Fruit fly (Drosophila melanogaster) whole organism, embryonic: ENCODE results near the gene CG15365.

ENCODE experiments used
- Adf1 ChIP-seq: fragments of 200-800 bp; sonication (Bioruptor generic); IDR thresholded peaks from 2 replicates; pipeline ENCODE4 v1.3.6; 2022; ENCODE audit warnings: missing biosample characterization, missing genetic modification characterization
- Bgb ChIP-seq: fragments of 200-800 bp; sonication (Bioruptor generic); IDR thresholded peaks from 2 replicates; pipeline ENCODE4 v1.3.6; 2022; ENCODE audit warnings: missing biosample characterization, missing genetic modification characterization; ENCODE audit not compliant: partially characterized antibody
- CG11696 ChIP-seq: fragments of 200-800 bp; sonication (Bioruptor generic); IDR thresholded peaks from 2 replicates; pipeline ENCODE4 v1.3.6; 2022; ENCODE audit warnings: missing biosample characterization, missing genetic modification characterization
- CG12104 ChIP-seq: fragments of 200-800 bp; sonication (Bioruptor generic); optimal IDR thresholded peaks from 3 replicates; lab custom pipeline; 2016; ENCODE audit warnings: missing biosample characterization, missing genetic modification characterization
- CG13287 ChIP-seq: fragments of 200-800 bp; sonication (Bioruptor generic); IDR thresholded peaks from 2 replicates; pipeline ENCODE4 v1.3.6; 2022; ENCODE audit warnings: missing biosample characterization, missing genetic modification characterization; ENCODE audit not compliant: partially characterized antibody
- CG14667 ChIP-seq: fragments of 200-800 bp; sonication (Bioruptor generic); IDR thresholded peaks from 2 replicates; pipeline ENCODE4 v1.3.6; 2022; ENCODE audit warnings: missing biosample characterization, missing genetic modification characterization
- CG15269 ChIP-seq: fragments of 200-800 bp; sonication (Bioruptor generic); optimal IDR thresholded peaks from 2 replicates; lab custom pipeline; 2018; ENCODE audit warnings: missing biosample characterization, mild to moderate bottlenecking, missing genetic modification characterization, moderate library complexity
- CG15696 ChIP-seq: fragments of 200-800 bp; sonication (Bioruptor generic); optimal IDR thresholded peaks from 2 replicates; lab custom pipeline; 2019; ENCODE audit warnings: missing biosample characterization, mild to moderate bottlenecking, missing genetic modification characterization, moderate library complexity
- CG16813 ChIP-seq: fragments of 200-800 bp; sonication (Bioruptor generic); IDR thresholded peaks from 3 replicates; pipeline ENCODE4 v1.3.6; 2022; ENCODE audit warnings: missing biosample characterization, missing genetic modification characterization; ENCODE audit not compliant: partially characterized antibody
- CG17359 ChIP-seq: fragments of 200-800 bp; sonication (Bioruptor generic); optimal IDR thresholded peaks from 3 replicates; lab custom pipeline; 2018; ENCODE audit warnings: missing biosample characterization, mild to moderate bottlenecking, missing genetic modification characterization, moderate library complexity
- CG17361 ChIP-seq: fragments of 200-800 bp; sonication (Bioruptor generic); IDR thresholded peaks from 3 replicates; pipeline ENCODE4 v1.3.6; 2022; ENCODE audit warnings: missing biosample characterization, missing genetic modification characterization
- CG18476 ChIP-seq: fragments of 200-800 bp; sonication (Bioruptor generic); optimal IDR thresholded peaks from 2 replicates; lab custom pipeline; 2016; ENCODE audit warnings: missing biosample characterization, mild to moderate bottlenecking, missing genetic modification characterization
- CG2712 ChIP-seq: fragments of 200-800 bp; optimal IDR thresholded peaks from 3 replicates; lab custom pipeline; 2019; ENCODE audit warnings: missing biosample characterization, mild to moderate bottlenecking, missing genetic modification characterization, moderate library complexity
- CG31388 ChIP-seq: fragments of 200-800 bp; sonication (Bioruptor generic); optimal IDR thresholded peaks from 2 replicates; lab custom pipeline; 2016; ENCODE audit warnings: missing biosample characterization, missing genetic modification characterization
- CG32767 ChIP-seq: fragments of 200-800 bp; sonication (Bioruptor generic); IDR thresholded peaks from 2 replicates; pipeline ENCODE4 v1.3.6; 2022; ENCODE audit warnings: missing biosample characterization, missing genetic modification characterization
- CG42726 ChIP-seq: fragments of 200-800 bp; sonication (Bioruptor generic); IDR thresholded peaks from 2 replicates; pipeline ENCODE4 v1.3.6; 2022; ENCODE audit warnings: missing biosample characterization, missing genetic modification characterization; ENCODE audit not compliant: partially characterized antibody
- CG8924 ChIP-seq: fragments of 200-800 bp; optimal IDR thresholded peaks from 3 replicates; lab custom pipeline; 2019; ENCODE audit warnings: missing biosample characterization, mild to moderate bottlenecking, missing genetic modification characterization, moderate library complexity
- CG9932 ChIP-seq: fragments of 200-800 bp; sonication (Bioruptor generic); IDR thresholded peaks from 2 replicates; pipeline ENCODE4 v1.3.6; 2022; ENCODE audit warnings: missing biosample characterization, missing genetic modification characterization
- Drgx ChIP-seq: fragments of 200-800 bp; sonication (Bioruptor generic); IDR thresholded peaks from 2 replicates; pipeline ENCODE4 v1.3.6; 2022; ENCODE audit warnings: missing biosample characterization, missing genetic modification characterization
- Ets65A ChIP-seq: fragments of 200-800 bp; sonication (Bioruptor generic); peaks from one replicate; lab custom pipeline; 2016; ENCODE audit warnings: missing biosample characterization, missing genetic modification characterization
- Jarid2 ChIP-seq: fragments of 200-800 bp; sonication (Bioruptor generic); optimal IDR thresholded peaks from 3 replicates; lab custom pipeline; 2017; ENCODE audit warnings: mild to moderate bottlenecking, missing biosample characterization, missing genetic modification reagents, missing genetic modification characterization
- Kr ChIP-seq: fragments of 200-800 bp; sonication (Bioruptor generic); optimal IDR thresholded peaks from 2 replicates; lab custom pipeline; 2017; ENCODE audit warnings: missing biosample characterization, mild to moderate bottlenecking, missing genetic modification characterization
- Mad ChIP-seq: fragments of 200-800 bp; sonication (Bioruptor generic); optimal IDR thresholded peaks from 2 replicates; lab custom pipeline; 2016; ENCODE audit warnings: missing biosample characterization, missing genetic modification characterization
- Med ChIP-seq: fragments of 200-800 bp; sonication (Bioruptor generic); peaks from one replicate; lab custom pipeline; 2016; ENCODE audit warnings: missing biosample characterization, missing genetic modification characterization, mild to moderate bottlenecking, inconsistent platforms, moderate library complexity
- Myb ChIP-seq: fragments of 200-800 bp; sonication (Bioruptor generic); optimal IDR thresholded peaks from 2 replicates; lab custom pipeline; 2016; ENCODE audit warnings: missing biosample characterization, missing genetic modification characterization
- NC2α ChIP-seq: fragments of 200-800 bp; sonication (Bioruptor generic); optimal IDR thresholded peaks from 2 replicates; lab custom pipeline; 2016; ENCODE audit warnings: missing biosample characterization, missing genetic modification characterization
- NFAT ChIP-seq: fragments of 200-800 bp; sonication (Bioruptor generic); IDR thresholded peaks from 2 replicates; pipeline ENCODE4 v1.3.6; 2022; ENCODE audit warnings: missing biosample characterization, missing genetic modification characterization
- Side ChIP-seq: fragments of 200-800 bp; sonication (Bioruptor generic); optimal IDR thresholded peaks from 2 replicates; lab custom pipeline; 2016; ENCODE audit warnings: missing biosample characterization, missing genetic modification characterization
- Sox102F ChIP-seq: fragments of 200-800 bp; sonication (Bioruptor generic); optimal IDR thresholded peaks from 2 replicates; lab custom pipeline; 2018; ENCODE audit warnings: missing biosample characterization, mild to moderate bottlenecking, missing genetic modification characterization, moderate library complexity
- Sry-β ChIP-seq: fragments of 200-800 bp; sonication (Bioruptor generic); optimal IDR thresholded peaks from 2 replicates; lab custom pipeline; 2018; ENCODE audit warnings: missing biosample characterization, mild to moderate bottlenecking, missing genetic modification characterization, moderate library complexity
- Vsx1 ChIP-seq: fragments of 200-800 bp; sonication (Bioruptor generic); optimal IDR thresholded peaks from 2 replicates; lab custom pipeline; 2017; ENCODE audit warnings: missing biosample characterization, mild to moderate bottlenecking, missing genetic modification characterization, missing genetic modification reagents
- ara ChIP-seq: fragments of 200-800 bp; sonication (Bioruptor generic); IDR thresholded peaks from 2 replicates; pipeline ENCODE4 v1.3.6; 2022; ENCODE audit warnings: missing biosample characterization, missing genetic modification characterization
- ash1 ChIP-seq: fragments of 200-800 bp; sonication (Bioruptor generic); optimal IDR thresholded peaks from 2 replicates; lab custom pipeline; 2018; ENCODE audit warnings: missing biosample characterization, mild to moderate bottlenecking, missing genetic modification characterization
- br ChIP-seq: fragments of >200 bp; optimal IDR thresholded peaks from 2 replicates; lab custom pipeline; 2017
- chinmo ChIP-seq: fragments of 200-800 bp; sonication (Bioruptor generic); IDR thresholded peaks from 4 replicates; pipeline ENCODE4 v1.3.6; 2022; ENCODE audit warnings: missing biosample characterization, missing genetic modification characterization; ENCODE audit not compliant: partially characterized antibody
- dati ChIP-seq: fragments of 200-800 bp; sonication (Bioruptor generic); IDR thresholded peaks from 2 replicates; pipeline ENCODE4 v1.3.6; 2022; ENCODE audit warnings: missing biosample characterization, missing genetic modification characterization
- dmrt11E ChIP-seq: fragments of 200-800 bp; sonication (Bioruptor generic); optimal IDR thresholded peaks from 3 replicates; lab custom pipeline; 2018; ENCODE audit warnings: missing biosample characterization, mild to moderate bottlenecking, missing genetic modification characterization, moderate library complexity
- gcm2 ChIP-seq: fragments of 200-800 bp; sonication (Bioruptor generic); optimal IDR thresholded peaks from 2 replicates; lab custom pipeline; 2016; ENCODE audit warnings: missing biosample characterization, missing genetic modification characterization
- knrl ChIP-seq: fragments of 200-800 bp; sonication (Bioruptor generic); IDR thresholded peaks from 3 replicates; pipeline ENCODE4 v1.3.6; 2022; ENCODE audit warnings: missing biosample characterization, missing genetic modification characterization; ENCODE audit not compliant: partially characterized antibody
- nom ChIP-seq: fragments of 200-800 bp; sonication (Bioruptor generic); optimal IDR thresholded peaks from 2 replicates; lab custom pipeline; 2017; ENCODE audit warnings: missing biosample characterization, missing genetic modification characterization, mild to moderate bottlenecking, moderate library complexity, missing genetic modification reagents
- pan ChIP-seq, 4 experiments: fragments of >200 bp in 3 of 4; fragments of 200-800 bp in 1 of 4; sonication (Bioruptor generic) in 1 of 4; optimal IDR thresholded peaks in 3 of 4; IDR thresholded peaks in 1 of 4; 2 replicates each; pipeline versions ENCODE4 v1.3.6 to Lab custom; 2017 to 2022; ENCODE audit warnings: missing biosample characterization in 2 of 4, missing genetic modification characterization in 2 of 4, mixed read lengths in 1 of 4
- row ChIP-seq: fragments of 200-800 bp; sonication (Bioruptor generic); IDR thresholded peaks from 3 replicates; pipeline ENCODE4 v1.3.6; 2022; ENCODE audit warnings: missing biosample characterization, missing genetic modification characterization
- sqz ChIP-seq: fragments of 200-800 bp; sonication (Bioruptor generic); optimal IDR thresholded peaks from 3 replicates; lab custom pipeline; 2018; ENCODE audit warnings: missing biosample characterization, mild to moderate bottlenecking, missing genetic modification characterization
- tap ChIP-seq: fragments of 200-800 bp; optimal IDR thresholded peaks from 3 replicates; lab custom pipeline; 2019; ENCODE audit warnings: missing biosample characterization, mild to moderate bottlenecking, missing genetic modification characterization, moderate library complexity
- tio ChIP-seq: fragments of 200-800 bp; sonication (Bioruptor generic); optimal IDR thresholded peaks from 2 replicates; lab custom pipeline; 2017; ENCODE audit warnings: missing biosample characterization, missing genetic modification characterization, inconsistent platforms
- vvl ChIP-seq: fragments of 200-800 bp; sonication (Bioruptor generic); IDR thresholded peaks from 2 replicates; pipeline ENCODE4 v1.3.6; 2022; ENCODE audit warnings: missing biosample characterization, missing genetic modification characterization
- zen ChIP-seq: fragments of 200-800 bp; sonication (Bioruptor generic); optimal IDR thresholded peaks from 3 replicates; lab custom pipeline; 2018; ENCODE audit warnings: missing biosample characterization, mild to moderate bottlenecking, missing genetic modification characterization, moderate library complexity

The CG15365 gene

dm6 chrX:9067754-9068477 lies at the start of gene CG15365:
TSS of gene CG15365 (minus strand) at chrX:9067983.
- TF ChIP-seq CG31388 (no peak), Mad (GFP tag; lab: Kevin White, UChicago) (no peak), CG9932 (GFP tag; lab: Robert Waterston, UW) (0 out of 2 replicates have a peak, but pooled peaks have one; percentile 21), row (GFP tag; lab: Robert Waterston, UW) (peak; percentile 47), zen (tag; lab: Kevin White, UChicago) (no peak), nom (GFP tag; lab: Kevin White, UChicago) (peak; percentile 15), ara (GFP tag; lab: Robert Waterston, UW) (no peak), chinmo (peak; percentile 76; the same call in 3 of the 4 replicates), Vsx1 (GFP tag; lab: Kevin White, UChicago) (no peak), Med (GFP tag; lab: Kevin White, UChicago) (peak; percentile 25), NC2α (no peak), CG8924 (tag; lab: Kevin White, UChicago) (no peak), sqz (GFP tag; lab: Kevin White, UChicago) (peak; percentile 58), CG15696 (tag; lab: Kevin White, UChicago) (no peak), br (lab: Kevin White, UChicago) (no peak), knrl (GFP tag; lab: Robert Waterston, UW) (peak; percentile 32; the same call in 1 of the 3 replicates), pan (optimal IDR thresholded peaks at IDR 0.05; lab: Kevin White, UChicago) (no peak), pan (GFP tag; optimal IDR thresholded peaks at IDR 0.05 in 1 of 2, IDR thresholded peaks at IDR 0.05 in 1 of 2) (peak in 1 of 2 experiments; percentile 32), CG11696 (no peak), CG15269 (peak; percentile 9), CG17361 (GFP tag; lab: Robert Waterston, UW) (0 out of 3 replicates have a peak, but pooled peaks have one; percentile 9), Sry-β (GFP tag; lab: Kevin White, UChicago) (peak; percentile 78), tio (GFP tag; lab: Kevin White, UChicago) (no peak), CG14667 (GFP tag; lab: Robert Waterston, UW) (no peak), CG18476 (GFP tag; lab: Kevin White, UChicago) (no peak), Jarid2 (GFP tag; lab: Kevin White, UChicago) (peak; percentile 82), NFAT (peak; percentile 39), dati (GFP tag; lab: Robert Waterston, UW) (no peak), CG13287 (GFP tag; lab: Robert Waterston, UW) (peak; percentile 11; the same call in 1 of the 2 replicates), dmrt11E (tag; lab: Kevin White, UChicago) (no peak), CG16813 (GFP tag; lab: Robert Waterston, UW) (peak; percentile 32; the same call in 1 of the 3 replicates), Adf1 (GFP tag; lab: Robert Waterston, UW) (peak; percentile 94), tap (tag; lab: Kevin White, UChicago) (no peak), Kr (no peak), ash1 (GFP tag; lab: Kevin White, UChicago) (no peak), Myb (peak; percentile 43), CG42726 (GFP tag; lab: Robert Waterston, UW) (0 out of 2 replicates have a peak, but pooled peaks have one; percentile 17), CG32767 (GFP tag; lab: Robert Waterston, UW) (no peak), gcm2 (GFP tag; lab: Kevin White, UChicago) (no peak), CG2712 (tag; lab: Kevin White, UChicago) (peak; percentile 3), CG17359 (tag; lab: Kevin White, UChicago) (peak; percentile 35), Bgb (GFP tag; lab: Robert Waterston, UW) (peak; percentile 50; the same call in 1 of the 2 replicates), Ets65A (GFP tag; lab: Kevin White, UChicago) (peak; percentile 64), Sox102F (GFP tag; lab: Kevin White, UChicago) (no peak), Drgx (GFP tag; lab: Robert Waterston, UW) (peak; percentile 47; the same call in 1 of the 2 replicates), CG12104 (GFP tag; lab: Kevin White, UChicago) (no peak), Side (GFP tag; lab: Kevin White, UChicago) (no peak), vvl (GFP tag; lab: Robert Waterston, UW) (peak; percentile 21; the same call in 1 of the 2 replicates)
